Worm (Caenorhabditis elegans): ENCODE data around the gene srh-72.

- TF ChIP-seq T26A8.4 (GFP tag; IDR thresholded peaks at IDR 0.05): no peak
- TF ChIP-seq lir-3 (tag; optimal IDR thresholded peaks at IDR 0.05): no peak
- TF ChIP-seq mxl-2 (GFP tag; conservative IDR thresholded peaks at IDR 0.05): no peak
- TF ChIP-seq lsy-2 (tag; optimal IDR thresholded peaks at IDR 0.05): no peak
- TF ChIP-seq nhr-237 (tag; optimal IDR thresholded peaks at IDR 0.05): no peak
- no peak for TF ChIP-seq daf-8 (GFP tag; IDR thresholded peaks at IDR 0.05)
- no peak for TF ChIP-seq skn-1 (tag; optimal IDR thresholded peaks at IDR 0.05)
- no peak for TF ChIP-seq ama-1 (optimal IDR thresholded peaks at IDR 0.05)
- no peak for TF ChIP-seq unc-39 (tag; optimal IDR thresholded peaks at IDR 0.05)
- no peak for TF ChIP-seq aly-2 (tag; optimal IDR thresholded peaks at IDR 0.05)
Observed at ce11 chrII:1650502-1650901, 10.1 kb upstream of the srh-72 start, which contains the start of gene fbxb-20.
